Fruit fly (Drosophila melanogaster) whole organism, embryonic: ENCODE data around the gene Cog2.
A peak's percentile ranks its signal among the peaks of the same experiment; 100 is the strongest.

Source experiments
- CG12744 ChIP-seq: fragments of 200-800 bp; sonication (Bioruptor generic); optimal IDR thresholded peaks from 2 replicates; lab custom pipeline; 2016; ENCODE audit warnings: missing biosample characterization, missing genetic modification characterization
- CG13624 ChIP-seq: fragments of 200-800 bp; sonication (Bioruptor generic); optimal IDR thresholded peaks from 2 replicates; lab custom pipeline; 2016; ENCODE audit warnings: missing biosample characterization, missing genetic modification characterization
- CG15269 ChIP-seq: fragments of 200-800 bp; sonication (Bioruptor generic); optimal IDR thresholded peaks from 2 replicates; lab custom pipeline; 2018; ENCODE audit warnings: missing biosample characterization, mild to moderate bottlenecking, missing genetic modification characterization, moderate library complexity
- CG1603 ChIP-seq: fragments of 200-800 bp; sonication (Bioruptor generic); optimal IDR thresholded peaks from 2 replicates; lab custom pipeline; 2019; ENCODE audit warnings: missing biosample characterization, mild to moderate bottlenecking, missing genetic modification characterization, moderate library complexity
- CG18011 ChIP-seq: fragments of 200-800 bp; sonication (Bioruptor generic); optimal IDR thresholded peaks from 2 replicates; lab custom pipeline; 2017; ENCODE audit warnings: missing biosample characterization, missing genetic modification characterization, mild to moderate bottlenecking, moderate library complexity, missing genotype
- CG2116 ChIP-seq: fragments of 200-800 bp; sonication (Bioruptor generic); optimal IDR thresholded peaks from 3 replicates; lab custom pipeline; 2018; ENCODE audit warnings: missing biosample characterization, mild to moderate bottlenecking, missing genetic modification characterization
- CG2120 ChIP-seq: fragments of 200-800 bp; sonication (Bioruptor generic); optimal IDR thresholded peaks from 3 replicates; lab custom pipeline; 2016; ENCODE audit warnings: missing biosample characterization, missing genetic modification characterization
- CG2712 ChIP-seq: fragments of 200-800 bp; optimal IDR thresholded peaks from 3 replicates; lab custom pipeline; 2019; ENCODE audit warnings: missing biosample characterization, mild to moderate bottlenecking, missing genetic modification characterization, moderate library complexity
- CG30403 ChIP-seq: fragments of 200-800 bp; sonication (Bioruptor generic); optimal IDR thresholded peaks from 3 replicates; lab custom pipeline; 2016; ENCODE audit warnings: missing biosample characterization, missing genetic modification characterization
- CG33213 ChIP-seq: fragments of 200-800 bp; sonication (Bioruptor generic); optimal IDR thresholded peaks from 3 replicates; lab custom pipeline; 2016; ENCODE audit warnings: missing biosample characterization, missing genetic modification characterization
- CG3847 ChIP-seq: fragments of 200-800 bp; sonication (Bioruptor generic); IDR thresholded peaks from 2 replicates; pipeline ENCODE4 v1.3.6; 2022; ENCODE audit warnings: missing biosample characterization, missing genetic modification characterization
- CG9215 ChIP-seq: fragments of 200-800 bp; sonication (Bioruptor generic); IDR thresholded peaks from 2 replicates; pipeline ENCODE4 v1.3.6; 2022; ENCODE audit warnings: missing biosample characterization, missing genetic modification characterization
- CG9817 ChIP-seq: fragments of 200-800 bp; sonication (Bioruptor generic); optimal IDR thresholded peaks from 2 replicates; lab custom pipeline; 2018; ENCODE audit warnings: missing biosample characterization, mild to moderate bottlenecking, missing genetic modification characterization, moderate library complexity
- CTCF ChIP-seq: fragments of 200-800 bp; sonication (Bioruptor generic); optimal IDR thresholded peaks from 2 replicates; lab custom pipeline; 2017; ENCODE audit warnings: missing biosample characterization, mild to moderate bottlenecking, missing genetic modification characterization, moderate library complexity
- CoRest ChIP-seq: fragments of 200-800 bp; sonication (Bioruptor generic); optimal IDR thresholded peaks from 3 replicates; lab custom pipeline; 2018; ENCODE audit warnings: missing biosample characterization, mild to moderate bottlenecking, missing genetic modification characterization, moderate library complexity
- Dref ChIP-seq: fragments of 200-800 bp; sonication (Bioruptor generic); IDR thresholded peaks from 2 replicates; pipeline ENCODE4 v1.3.6; 2022; ENCODE audit warnings: missing biosample characterization, missing genetic modification characterization
- E2f2 ChIP-seq: fragments of 200-800 bp; sonication (Bioruptor generic); IDR thresholded peaks from 2 replicates; pipeline ENCODE4 v1.3.6; 2022; ENCODE audit warnings: missing biosample characterization, missing genetic modification characterization
- HmgD ChIP-seq: fragments of 200-800 bp; sonication (Bioruptor generic); optimal IDR thresholded peaks from 3 replicates; lab custom pipeline; 2016; ENCODE audit warnings: missing biosample characterization, missing genetic modification characterization
- HmgZ ChIP-seq: fragments of 200-800 bp; sonication (Bioruptor generic); optimal IDR thresholded peaks from 2 replicates; lab custom pipeline; 2018; ENCODE audit warnings: missing biosample characterization, mild to moderate bottlenecking, missing genetic modification characterization
- MBD-R2 ChIP-seq: fragments of 200-800 bp; sonication (Bioruptor generic); IDR thresholded peaks from 2 replicates; pipeline ENCODE4 v1.3.6; 2022; ENCODE audit warnings: missing biosample characterization, missing genetic modification characterization
- Mad ChIP-seq: fragments of 200-800 bp; sonication (Bioruptor generic); optimal IDR thresholded peaks from 2 replicates; lab custom pipeline; 2016; ENCODE audit warnings: missing biosample characterization, missing genetic modification characterization
- Med ChIP-seq: fragments of 200-800 bp; sonication (Bioruptor generic); peaks from one replicate; lab custom pipeline; 2016; ENCODE audit warnings: missing biosample characterization, missing genetic modification characterization, mild to moderate bottlenecking, inconsistent platforms, moderate library complexity
- Meics ChIP-seq: fragments of 200-800 bp; sonication (Bioruptor generic); optimal IDR thresholded peaks from 2 replicates; lab custom pipeline; 2017; ENCODE audit warnings: missing biosample characterization, mild to moderate bottlenecking, missing genetic modification characterization
- Nf-YC ChIP-seq: fragments of 200-800 bp; optimal IDR thresholded peaks from 3 replicates; lab custom pipeline; 2019; ENCODE audit warnings: missing biosample characterization, mild to moderate bottlenecking, missing genetic modification characterization, moderate library complexity
- NfI ChIP-seq: fragments of 200-800 bp; sonication (Bioruptor generic); optimal IDR thresholded peaks from 3 replicates; lab custom pipeline; 2018; ENCODE audit warnings: missing biosample characterization, mild to moderate bottlenecking, missing genetic modification characterization, moderate library complexity
- Opbp ChIP-seq: fragments of 200-800 bp; sonication (Bioruptor generic); IDR thresholded peaks from 3 replicates; pipeline ENCODE4 v1.3.6; 2022; ENCODE audit warnings: missing biosample characterization, missing genetic modification characterization; ENCODE audit not compliant: partially characterized antibody
- Rfx ChIP-seq: fragments of 200-800 bp; sonication (Bioruptor generic); IDR thresholded peaks from 2 replicates; pipeline ENCODE4 v1.3.6; 2022; ENCODE audit warnings: missing biosample characterization, missing genetic modification characterization
- Tbp ChIP-seq: fragments of >200 bp; optimal IDR thresholded peaks from 2 replicates; lab custom pipeline; 2018; ENCODE audit warnings: missing biosample characterization, missing genetic modification characterization
- Trl ChIP-seq, 3 experiments: fragments of >200 bp in 2 of 3; fragments of 200-800 bp in 1 of 3; sonication (Bioruptor generic) in 1 of 3; optimal IDR thresholded peaks; 2 replicates in 1 of 3; 3 replicates in 2 of 3; lab custom pipeline; 2016 to 2017; ENCODE audit warnings: missing biosample characterization in 1 of 3, missing genetic modification characterization in 1 of 3
- ac ChIP-seq: fragments of 200-800 bp; sonication (Bioruptor generic); optimal IDR thresholded peaks from 3 replicates; lab custom pipeline; 2017; ENCODE audit warnings: missing biosample characterization, mild to moderate bottlenecking, missing genetic modification characterization
- dpn ChIP-seq, 2 experiments: fragments of 200-800 bp; sonication (Bioruptor generic); optimal IDR thresholded peaks; 3 replicates each; lab custom pipeline; 2016; ENCODE audit warnings: missing biosample characterization in 2 of 2, missing genetic modification characterization in 2 of 2
- fd102C ChIP-seq: fragments of 200-800 bp; sonication (Bioruptor generic); optimal IDR thresholded peaks from 2 replicates; lab custom pipeline; 2018; ENCODE audit warnings: missing biosample characterization, mild to moderate bottlenecking, missing genetic modification characterization, moderate library complexity
- gfzf ChIP-seq: fragments of 200-800 bp; sonication (Bioruptor generic); optimal IDR thresholded peaks from 2 replicates; lab custom pipeline; 2016; ENCODE audit warnings: missing biosample characterization, mild to moderate bottlenecking, missing genetic modification characterization, moderate library complexity
- ham ChIP-seq: fragments of 200-800 bp; sonication (Bioruptor generic); IDR thresholded peaks from 2 replicates; pipeline ENCODE4 v1.3.6; 2022; ENCODE audit warnings: missing biosample characterization, missing genetic modification characterization
- hbn ChIP-seq: fragments of 200-800 bp; sonication (Bioruptor generic); IDR thresholded peaks from 2 replicates; pipeline ENCODE4 v1.3.6; 2022; ENCODE audit warnings: missing biosample characterization, missing genetic modification characterization; ENCODE audit not compliant: partially characterized antibody
- lilli ChIP-seq: fragments of 200-800 bp; sonication (Bioruptor generic); optimal IDR thresholded peaks from 3 replicates; lab custom pipeline; 2016; ENCODE audit warnings: missing biosample characterization, missing genetic modification characterization
- lola ChIP-seq, 3 experiments: fragments of >200 bp in 2 of 3; fragments of 200-800 bp in 1 of 3; sonication (Bioruptor generic) in 1 of 3; optimal IDR thresholded peaks; 2 replicates each; lab custom pipeline; 2017 to 2019; ENCODE audit warnings: missing biosample characterization in 3 of 3, missing genetic modification characterization in 3 of 3, mild to moderate bottlenecking in 1 of 3, moderate library complexity in 1 of 3
- nerfin-1 ChIP-seq: fragments of 200-800 bp; sonication (Bioruptor generic); optimal IDR thresholded peaks from 3 replicates; lab custom pipeline; 2019; ENCODE audit warnings: missing biosample characterization, mild to moderate bottlenecking, missing genetic modification characterization, moderate library complexity
- nmo ChIP-seq: fragments of 200-800 bp; sonication (Bioruptor generic); optimal IDR thresholded peaks from 2 replicates; lab custom pipeline; 2018; ENCODE audit warnings: missing biosample characterization, mild to moderate bottlenecking, missing genetic modification characterization, moderate library complexity
- pan ChIP-seq, 4 experiments: fragments of >200 bp in 3 of 4; fragments of 200-800 bp in 1 of 4; sonication (Bioruptor generic) in 1 of 4; optimal IDR thresholded peaks in 3 of 4; IDR thresholded peaks in 1 of 4; 2 replicates each; pipeline versions ENCODE4 v1.3.6 to Lab custom; 2017 to 2022; ENCODE audit warnings: missing biosample characterization in 2 of 4, missing genetic modification characterization in 2 of 4, mixed read lengths in 1 of 4
- pzg ChIP-seq: fragments of 200-800 bp; sonication (Bioruptor generic); optimal IDR thresholded peaks from 3 replicates; lab custom pipeline; 2018; ENCODE audit warnings: missing biosample characterization, mild to moderate bottlenecking, missing genetic modification characterization, moderate library complexity
- slbo ChIP-seq: fragments of 200-800 bp; sonication (Bioruptor generic); IDR thresholded peaks from 2 replicates; pipeline ENCODE4 v1.3.6; 2022; ENCODE audit warnings: missing biosample characterization, missing genetic modification characterization
- stwl ChIP-seq: fragments of 200-800 bp; sonication (Bioruptor generic); optimal IDR thresholded peaks from 3 replicates; lab custom pipeline; 2018; ENCODE audit warnings: missing biosample characterization, mild to moderate bottlenecking, missing genetic modification characterization, moderate library complexity
- tin ChIP-seq: fragments of 200-800 bp; sonication (Bioruptor generic); optimal IDR thresholded peaks from 3 replicates; lab custom pipeline; 2016; ENCODE audit warnings: missing biosample characterization, missing genetic modification characterization
- trh ChIP-seq: fragments of 200-800 bp; sonication (Bioruptor generic); optimal IDR thresholded peaks from 2 replicates; lab custom pipeline; 2016; ENCODE audit warnings: missing biosample characterization, missing genetic modification characterization
- unc-4 ChIP-seq: fragments of 200-800 bp; sonication (Bioruptor generic); IDR thresholded peaks from 2 replicates; pipeline ENCODE4 v1.3.6; 2022; ENCODE audit warnings: missing biosample characterization, missing genetic modification characterization; ENCODE audit not compliant: partially characterized antibody
- usp ChIP-seq: fragments of >200 bp; optimal IDR thresholded peaks from 2 replicates; lab custom pipeline; 2017; ENCODE audit warnings: missing biosample characterization, missing genetic modification characterization
- vfl ChIP-seq: fragments of 200-800 bp; sonication (Bioruptor generic); optimal IDR thresholded peaks from 2 replicates; lab custom pipeline; 2016; ENCODE audit warnings: missing biosample characterization, missing genetic modification characterization
- zf30C ChIP-seq: fragments of 200-800 bp; sonication (Bioruptor generic); optimal IDR thresholded peaks from 3 replicates; lab custom pipeline; 2018; ENCODE audit warnings: missing biosample characterization, mild to moderate bottlenecking, missing genetic modification characterization
- zfh2 ChIP-seq: fragments of 200-800 bp; sonication (Bioruptor generic); optimal IDR thresholded peaks from 2 replicates; lab custom pipeline; 2016; ENCODE audit warnings: missing biosample characterization, missing genetic modification characterization

The Cog2 gene

dm6 chr3R:15330472-15330871 is 31.0 kb downstream of the Cog2 start, which contains the start of gene mRpL9 (continued):
- TF ChIP-seq zf30C (GFP tag; lab: Kevin White, UChicago) (peak; percentile 10), CG12744 (GFP tag; lab: Kevin White, UChicago) (peak; percentile 5), MBD-R2 (GFP tag; lab: Robert Waterston, UW) (peak; percentile 86), nmo (GFP tag; lab: Kevin White, UChicago) (peak; percentile 34), usp (GFP tag; lab: Kevin White, UChicago) (no peak), slbo (GFP tag; lab: Robert Waterston, UW) (peak; percentile 63), Mad (GFP tag; lab: Kevin White, UChicago) (peak; percentile 22), CG9215 (GFP tag; lab: Robert Waterston, UW) (peak; percentile 25; the same call in 1 of the 2 replicates), HmgD (GFP tag; lab: Kevin White, UChicago) (peak; percentile 17), CG2120 (peak; percentile 59), Med (GFP tag; lab: Kevin White, UChicago) (peak; percentile 78), CG9817 (tag; lab: Kevin White, UChicago) (peak; percentile 33), HmgZ (tag; lab: Kevin White, UChicago) (peak; percentile 58), ac (GFP tag; lab: Kevin White, UChicago) (no peak), CG1603 (tag; lab: Kevin White, UChicago) (peak; percentile 61), gfzf (peak; percentile 31), Nf-YC (tag; lab: Kevin White, UChicago) (peak; percentile 26), CG18011 (GFP tag; lab: Kevin White, UChicago) (peak; percentile 11), pzg (GFP tag; lab: Kevin White, UChicago) (peak; percentile 69), CG2116 (GFP tag; lab: Kevin White, UChicago) (peak; percentile 16), trh (GFP tag; lab: Kevin White, UChicago) (no peak), CG33213 (GFP tag; lab: Kevin White, UChicago) (no peak), Dref (GFP tag; lab: Robert Waterston, UW) (peak; percentile 29; the same call in 1 of the 2 replicates), NfI (GFP tag; lab: Kevin White, UChicago) (peak; percentile 4), E2f2 (GFP tag; lab: Robert Waterston, UW) (peak; percentile 70), stwl (tag; lab: Kevin White, UChicago) (peak; percentile 48), lilli (GFP tag; lab: Kevin White, UChicago) (peak; percentile 28), Tbp (no peak), Opbp (GFP tag; lab: Robert Waterston, UW) (peak; percentile 38; the same call in 1 of the 3 replicates), CG3847 (peak; percentile 58), tin (peak; percentile 20), Rfx (peak; percentile 47; the same call in 1 of the 2 replicates), CG15269 (tag; lab: Kevin White, UChicago) (no peak), hbn (no peak), Meics (peak; percentile 6), unc-4 (GFP tag; lab: Robert Waterston, UW) (peak; percentile 39; the same call in 1 of the 2 replicates), CG13624 (GFP tag; lab: Kevin White, UChicago) (peak; percentile 30), ham (GFP tag; lab: Robert Waterston, UW) (no peak), CG30403 (GFP tag; lab: Kevin White, UChicago) (peak; percentile 43), CG2712 (tag; lab: Kevin White, UChicago) (peak; percentile 34), pan (optimal IDR thresholded peaks at IDR 0.05; lab: Kevin White, UChicago) (no peak), pan (GFP tag; optimal IDR thresholded peaks at IDR 0.05 in 1 of 2, IDR thresholded peaks at IDR 0.05 in 1 of 2) (peak in 1 of 2 experiments; percentile 16), Trl (optimal IDR thresholded peaks at IDR 0.05; lab: Kevin White, UChicago) (no peak), Trl (GFP tag; optimal IDR thresholded peaks at IDR 0.05; lab: Kevin White, UChicago) (no peak), nerfin-1 (tag; lab: Kevin White, UChicago) (peak; percentile 20), fd102C (GFP tag; lab: Kevin White, UChicago) (no peak), CTCF (peak; percentile 26), CoRest (peak; percentile 39), zfh2 (GFP tag; lab: Kevin White, UChicago) (peak; percentile 56), vfl (GFP tag; lab: Kevin White, UChicago) (no peak), lola (GFP tag; optimal IDR thresholded peaks at IDR 0.05; lab: Kevin White, UChicago) (peak in 1 of 3 experiments; percentile 18), dpn (GFP tag; optimal IDR thresholded peaks at IDR 0.05; lab: Kevin White, UChicago) (peak in 1 of 2 experiments; percentile 34)
